Worm (Caenorhabditis elegans) whole organism, L1 larva: Measurements from ENCODE around the gene cyy-1.
A peak's percentile ranks its signal among the peaks of the same experiment; 100 is the strongest.
"Not testable (repeated sequence)": the region's sequence is repeated elsewhere in the genome, so short reads cannot be mapped to it uniquely, and the experiment has no call there.

Experiments used
- C04F5.9 ChIP-seq: sonication (generic microtip); optimal IDR thresholded peaks from 2 replicates; lab custom pipeline; 2016; ENCODE audit warnings: missing genetic modification characterization, missing compliant biosample characterization
- aha-1 ChIP-seq: fragments of 150-350 bp; optimal IDR thresholded peaks from 2 replicates; lab custom pipeline; 2014; ENCODE audit warnings: missing biosample characterization, missing genetic modification characterization
- blmp-1 ChIP-seq: fragments of 150-350 bp; optimal IDR thresholded peaks from 2 replicates; lab custom pipeline; 2014; ENCODE audit warnings: missing biosample characterization, missing genetic modification characterization
- ceh-63 ChIP-seq: fragments of 200-800 bp; sonication (Bioruptor generic); optimal IDR thresholded peaks from 2 replicates; lab custom pipeline; 2018; ENCODE audit warnings: mild to moderate bottlenecking, missing genetic modification characterization, missing compliant biosample characterization
- ceh-82 ChIP-seq, 3 experiments: fragments of 150-350 bp in 1 of 3; sonication (generic microtip) in 2 of 3; optimal IDR thresholded peaks; 2 replicates each; lab custom pipeline; 2014 to 2017; ENCODE audit warnings: missing biosample characterization in 3 of 3, missing genetic modification characterization in 3 of 3
- ceh-88 ChIP-seq: fragments of 200-800 bp; sonication (Bioruptor generic); IDR thresholded peaks from 2 replicates; pipeline ENCODE4 v1.3.6; 2022; ENCODE audit warnings: missing genetic modification characterization, missing compliant biosample characterization
- ces-1 ChIP-seq: fragments of 150-350 bp; optimal IDR thresholded peaks from 2 replicates; lab custom pipeline; 2014; ENCODE audit warnings: missing biosample characterization, missing genetic modification reagents, missing genetic modification characterization
- dpl-1 ChIP-seq, 3 experiments: fragments of 150-350 bp in 2 of 3; sonication (generic microtip) in 1 of 3; optimal IDR thresholded peaks; 2 replicates each; lab custom pipeline; 2014 to 2017; ENCODE audit warnings: missing biosample characterization in 3 of 3, missing genetic modification characterization in 3 of 3, missing genetic modification reagents in 3 of 3
- dsc-1 ChIP-seq: sonication (generic microtip); optimal IDR thresholded peaks from 2 replicates; lab custom pipeline; 2016; ENCODE audit warnings: mild to moderate bottlenecking, missing genetic modification characterization, missing compliant biosample characterization
- efl-1 ChIP-seq, 4 experiments: fragments of 150-350 bp; optimal IDR thresholded peaks in 3 of 4; peaks in 1 of 4; 1 replicate in 1 of 4; 2 replicates in 3 of 4; lab custom pipeline; 2014; ENCODE audit warnings: missing biosample characterization in 2 of 4, missing genetic modification characterization in 2 of 4, missing genetic modification reagents in 2 of 4
- elt-2 ChIP-seq: sonication (generic microtip); optimal IDR thresholded peaks from 2 replicates; lab custom pipeline; 2016; ENCODE audit warnings: missing genetic modification characterization, mild to moderate bottlenecking, inconsistent platforms, missing compliant biosample characterization, missing genetic modification reagents
- elt-3 ChIP-seq, 6 experiments: fragments of 150-350 bp in 1 of 6; sonication (generic microtip); optimal IDR thresholded peaks; 2 replicates each; lab custom pipeline; 2017 to 2018; ENCODE audit warnings: missing biosample characterization in 6 of 6, missing genetic modification characterization in 6 of 6, inconsistent platforms in 1 of 6
- ets-5 ChIP-seq: fragments of 200-800 bp; sonication (Bioruptor generic); IDR thresholded peaks from 2 replicates; pipeline ENCODE4 v1.3.6; 2022; ENCODE audit warnings: missing genetic modification characterization, missing compliant biosample characterization
- fkh-8 ChIP-seq: sonication (generic microtip); optimal IDR thresholded peaks from 2 replicates; lab custom pipeline; 2016; ENCODE audit warnings: mild to moderate bottlenecking, missing genetic modification characterization, missing compliant biosample characterization
- isw-1 ChIP-seq: fragments of 200-800 bp; sonication (Bioruptor generic); IDR thresholded peaks from 2 replicates; pipeline ENCODE4 v1.3.6; 2022; ENCODE audit warnings: missing genetic modification characterization, missing compliant biosample characterization
- jun-1 ChIP-seq: fragments of 150-350 bp; optimal IDR thresholded peaks from 2 replicates; lab custom pipeline; 2014; ENCODE audit warnings: missing biosample characterization, missing genetic modification reagents, missing genetic modification characterization
- lin-13 ChIP-seq: fragments of 150-350 bp; optimal IDR thresholded peaks from 2 replicates; lab custom pipeline; 2014; ENCODE audit warnings: missing biosample characterization, missing genetic modification reagents, missing genetic modification characterization
- lin-14 ChIP-seq: fragments of 200-800 bp; sonication (Bioruptor generic); optimal IDR thresholded peaks from 2 replicates; lab custom pipeline; 2018; ENCODE audit warnings: mild to moderate bottlenecking, missing genetic modification characterization, moderate library complexity, missing compliant biosample characterization
- lin-39 ChIP-seq: fragments of 150-350 bp; optimal IDR thresholded peaks from 2 replicates; lab custom pipeline; 2014; ENCODE audit warnings: missing biosample characterization, missing genetic modification reagents, missing genetic modification characterization
- lir-3 ChIP-seq: sonication (generic microtip); optimal IDR thresholded peaks from 2 replicates; lab custom pipeline; 2016; ENCODE audit warnings: mild to moderate bottlenecking, missing genetic modification characterization, moderate library complexity, missing compliant biosample characterization; ENCODE audit not compliant: poor library complexity
- lsy-2 ChIP-seq, 2 experiments: fragments of 150-350 bp; optimal IDR thresholded peaks; 2 replicates each; lab custom pipeline; 2014; ENCODE audit warnings: missing biosample characterization in 2 of 2, missing genetic modification characterization in 2 of 2
- mab-9 ChIP-seq: fragments of 200-800 bp; sonication (Bioruptor generic); IDR thresholded peaks from 2 replicates; pipeline ENCODE4 v1.3.6; 2022; ENCODE audit warnings: missing genetic modification reagents, missing genetic modification characterization, missing compliant biosample characterization
- mef-2 ChIP-seq: fragments of 150-350 bp; optimal IDR thresholded peaks from 2 replicates; lab custom pipeline; 2014; ENCODE audit warnings: missing biosample characterization, missing genetic modification characterization
- nhr-11 ChIP-seq: fragments of 150-350 bp; optimal IDR thresholded peaks from 2 replicates; lab custom pipeline; 2014; ENCODE audit warnings: missing biosample characterization, missing genetic modification characterization
- nhr-19 ChIP-seq: fragments of 200-800 bp; sonication (Bioruptor generic); conservative IDR thresholded peaks from 2 replicates; pipeline ENCODE4 v1.3.6; 2022; ENCODE audit warnings: missing genetic modification characterization, missing compliant biosample characterization
- nhr-76 ChIP-seq: sonication (generic microtip); optimal IDR thresholded peaks from 2 replicates; lab custom pipeline; 2017; ENCODE audit warnings: missing biosample characterization, missing genetic modification characterization
- nhr-85 ChIP-seq: sonication (generic microtip); peaks from one replicate; lab custom pipeline; 2016; ENCODE audit warnings: missing genetic modification characterization, inconsistent platforms, missing compliant biosample characterization
- pag-3 ChIP-seq: sonication (generic microtip); optimal IDR thresholded peaks from 2 replicates; lab custom pipeline; 2017; ENCODE audit warnings: missing genetic modification characterization, mild to moderate bottlenecking, missing compliant biosample characterization, antibody characterized with exemption, borderline replicate concordance; ENCODE audit not compliant: insufficient read depth
- pqm-1 ChIP-seq: sonication (generic microtip); optimal IDR thresholded peaks from 3 replicates; lab custom pipeline; 2017; ENCODE audit warnings: missing biosample characterization, missing genetic modification characterization
- skn-1 ChIP-seq: fragments of 150-350 bp; optimal IDR thresholded peaks from 2 replicates; lab custom pipeline; 2014; ENCODE audit warnings: missing biosample characterization, missing genetic modification characterization
- snu-23 ChIP-seq: sonication (generic microtip); optimal IDR thresholded peaks from 2 replicates; lab custom pipeline; 2016; ENCODE audit warnings: missing genetic modification characterization, missing compliant biosample characterization
- sox-4 ChIP-seq: sonication (generic microtip); optimal IDR thresholded peaks from 2 replicates; lab custom pipeline; 2016; ENCODE audit warnings: missing genetic modification characterization, missing compliant biosample characterization
- swsn-7 ChIP-seq: sonication (generic microtip); optimal IDR thresholded peaks from 2 replicates; lab custom pipeline; 2016; ENCODE audit warnings: missing genetic modification characterization, missing compliant biosample characterization
- tbx-2 ChIP-seq: sonication (generic microtip); optimal IDR thresholded peaks from 2 replicates; lab custom pipeline; 2016; ENCODE audit warnings: missing genetic modification characterization, missing compliant biosample characterization
- unc-86 ChIP-seq: sonication (generic microtip); optimal IDR thresholded peaks from 2 replicates; lab custom pipeline; 2016; ENCODE audit warnings: missing genetic modification characterization, missing compliant biosample characterization
- unc-98 ChIP-seq: fragments of 200-800 bp; sonication (Bioruptor generic); IDR thresholded peaks from 2 replicates; pipeline ENCODE4 v1.3.6; 2022; ENCODE audit warnings: missing genetic modification characterization, missing compliant biosample characterization
- xbp-1 ChIP-seq: sonication (generic microtip); optimal IDR thresholded peaks from 2 replicates; lab custom pipeline; 2016; ENCODE audit warnings: missing genetic modification characterization, missing compliant biosample characterization
- zag-1 ChIP-seq: fragments of 150-350 bp; optimal IDR thresholded peaks from 2 replicates; lab custom pipeline; 2014; ENCODE audit warnings: missing biosample characterization, missing genetic modification characterization

cyy-1 gene

ce11 chrIII:8432143-8432542, 26.5 kb downstream of the cyy-1 start, which contains the start of gene ZK1236.5 (continued):
- TF ChIP-seq isw-1 (GFP tag; lab: Robert Waterston, UW) (0 out of 2 replicates have a peak, but pooled peaks have one; percentile 13), swsn-7 (tag; lab: Kevin White, UChicago) (peak; percentile 18), ets-5 (GFP tag; lab: Robert Waterston, UW) (no peak), dsc-1 (no peak), lin-14 (GFP tag; lab: Kevin White, UChicago) (no peak)

DNA sequence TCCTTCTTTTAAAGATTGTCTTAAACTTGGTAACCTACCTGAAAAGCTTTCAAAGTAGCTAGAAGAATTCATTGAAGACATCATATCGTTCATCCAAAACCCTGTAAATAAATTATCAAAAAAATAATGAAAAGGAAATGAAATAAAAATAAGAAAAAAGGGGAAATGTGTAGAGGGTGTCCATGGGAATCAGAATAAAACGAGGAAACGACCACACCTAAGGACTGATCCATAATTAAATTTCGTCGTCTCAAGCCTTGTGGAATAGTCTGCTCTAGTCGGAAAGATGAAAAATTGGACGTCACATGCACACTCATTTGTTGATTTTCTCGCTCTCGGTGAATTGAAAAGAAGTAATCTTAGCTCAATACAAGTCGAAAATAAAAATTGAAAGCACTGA, 29.4 kb downstream of the cyy-1 start, which contains the start of gene ZK1236.9:
Gene ZK1236.9 (minus strand): TSS at position 101 of the 400 bp plus-strand sequence.
- no peak for TF ChIP-seq dpl-1 (GFP tag; optimal IDR thresholded peaks at IDR 0.05; lab: Kevin White, UChicago)
- no peak for TF ChIP-seq nhr-85 (tag; lab: Kevin White, UChicago)
- TF ChIP-seq skn-1 (tag; lab: Kevin White, UChicago), result no peak

DNA sequence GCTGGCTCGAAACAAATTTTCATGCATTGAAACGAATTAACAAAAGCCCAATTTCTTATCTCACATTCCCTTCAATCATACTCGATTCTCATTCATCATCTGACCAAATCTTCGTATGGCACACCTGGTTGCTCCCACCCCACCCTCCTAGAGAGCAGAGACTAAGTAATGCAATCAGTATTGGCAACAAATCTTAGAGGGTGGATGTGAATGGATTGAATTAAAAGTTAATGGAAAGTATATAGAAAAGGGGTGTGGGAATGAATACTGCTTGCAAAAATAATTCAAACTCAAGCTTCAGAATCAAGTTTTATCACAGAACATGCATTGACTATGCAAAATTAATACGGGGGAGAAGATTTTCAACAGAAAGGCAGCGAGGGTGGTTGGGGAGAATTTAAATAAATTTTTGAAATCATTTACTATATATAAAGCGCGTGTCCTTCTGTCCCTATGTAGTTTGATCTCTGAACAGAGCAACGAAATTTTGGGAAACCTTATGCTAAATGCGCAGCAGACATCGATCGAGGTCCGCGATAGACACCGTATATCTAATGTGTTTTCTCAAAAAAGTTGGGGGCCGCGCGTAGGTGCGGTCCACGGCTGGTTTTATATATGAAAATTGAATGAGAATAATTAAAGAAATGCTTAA, 32.2 kb downstream of the cyy-1 start:
- peak; percentile 9 for TF ChIP-seq fkh-8 (tag; lab: Kevin White, UChicago)
- no peak for TF ChIP-seq ces-1 (GFP tag; lab: Kevin White, UChicago)

- no peak for TF ChIP-seq lir-3 (tag; lab: Kevin White, UChicago)
- no peak for TF ChIP-seq efl-1 (optimal IDR thresholded peaks at IDR 0.05; lab: Kevin White, UChicago)
- peak in 1 of 2 experiments; percentile 84 for TF ChIP-seq efl-1 (GFP tag; optimal IDR thresholded peaks at IDR 0.05 in 1 of 2; lab: Kevin White, UChicago)
- no peak for TF ChIP-seq lin-39 (tag; lab: Kevin White, UChicago)
These were observed 33.6 kb downstream of the cyy-1 start, which contains the start of gene pqn-96 for ce11 chrIII:8439312-8439711. Gene pqn-96, minus strand, starts transcription at chrIII:8439412.

DNA sequence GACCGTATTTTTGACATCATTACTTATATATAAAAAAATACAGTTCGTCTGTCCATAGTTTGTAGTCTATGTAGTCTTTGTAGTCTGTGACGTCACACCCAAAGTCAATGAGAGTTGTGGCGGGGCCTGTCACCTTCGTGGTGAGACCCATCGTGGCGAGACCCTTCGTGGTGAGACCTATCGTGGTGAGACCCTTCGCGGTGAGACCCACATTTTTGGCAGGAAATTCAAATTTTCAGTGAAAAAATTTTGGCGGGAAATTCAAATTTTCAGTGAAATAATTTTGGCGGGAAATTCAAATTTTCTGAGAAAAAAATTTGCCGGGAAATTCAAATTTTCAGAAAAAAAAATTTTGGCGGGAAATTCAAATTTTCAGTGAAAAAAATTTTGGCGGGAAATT, 35.6 kb downstream of the cyy-1 start:
- TF ChIP-seq unc-98 (GFP tag; lab: Robert Waterston, UW), result peak; percentile 58; the same call in 1 of the 2 replicates
- TF ChIP-seq efl-1 (optimal IDR thresholded peaks at IDR 0.05; lab: Kevin White, UChicago), result not testable (repeated sequence)
- TF ChIP-seq efl-1 (GFP tag; optimal IDR thresholded peaks at IDR 0.05 in 1 of 2; lab: Kevin White, UChicago), result peak; percentile 9 to 57
- peak; percentile 31; the same call in 1 of the 2 replicates for TF ChIP-seq isw-1 (GFP tag; lab: Robert Waterston, UW)

- TF ChIP-seq ceh-82 (tag; optimal IDR thresholded peaks at IDR 0.05; lab: Kevin White, UChicago) (no peak), dpl-1 (GFP tag; optimal IDR thresholded peaks at IDR 0.05; lab: Kevin White, UChicago) (peak; percentile 24 to 65 (median 44)), nhr-19 (peak; percentile 29; the same call in 1 of the 2 replicates), nhr-85 (tag; lab: Kevin White, UChicago) (peak; percentile 70), xbp-1 (tag; lab: Kevin White, UChicago) (peak; percentile 91), zag-1 (tag; lab: Kevin White, UChicago) (no peak), aha-1 (tag; lab: Kevin White, UChicago) (no peak), lin-13 (peak; percentile 58), elt-3 (tag; optimal IDR thresholded peaks at IDR 0.05; lab: Kevin White, UChicago) (peak in 1 of 6 experiments; percentile 90), mab-9 (GFP tag; lab: Robert Waterston, UW) (peak; percentile 41; the same call in 1 of the 2 replicates), unc-98 (GFP tag; lab: Robert Waterston, UW) (no peak), jun-1 (no peak), lin-14 (GFP tag; lab: Kevin White, UChicago) (peak; percentile 51), ets-5 (GFP tag; lab: Robert Waterston, UW) (no peak), tbx-2 (tag; lab: Kevin White, UChicago) (no peak), ces-1 (GFP tag; lab: Kevin White, UChicago) (no peak), isw-1 (GFP tag; lab: Robert Waterston, UW) (no peak), elt-2 (tag; lab: Kevin White, UChicago) (peak; percentile 73), snu-23 (peak; percentile 60), blmp-1 (peak; percentile 68), nhr-76 (tag; lab: Kevin White, UChicago) (no peak), sox-4 (tag; lab: Kevin White, UChicago) (no peak), lsy-2 (tag; optimal IDR thresholded peaks at IDR 0.05; lab: Kevin White, UChicago) (peak; percentile 45 to 86), mef-2 (tag; lab: Kevin White, UChicago) (no peak), pqm-1 (no peak), ceh-63 (GFP tag; lab: Kevin White, UChicago) (no peak), pag-3 (tag; lab: Kevin White, UChicago) (no peak), nhr-11 (tag; lab: Kevin White, UChicago) (no peak), unc-86 (peak; percentile 6), C04F5.9 (tag; lab: Kevin White, UChicago) (no peak), ceh-88 (GFP tag; lab: Robert Waterston, UW) (peak; percentile 44; the same call in 1 of the 2 replicates)
These were observed 38.0 kb downstream of the cyy-1 start, which contains the start of gene ufbp-1 for ce11 chrIII:8443557-8444131. Gene ufbp-1, minus strand, starts transcription at chrIII:8443607.
